Worm (Caenorhabditis elegans): ENCODE results near the gene B0554.4.

ce11 chrV:424140-424539 lies 4.8 kb upstream of the B0554.4 start, which contains the start of gene B0554.5:
- TF ChIP-seq ets-4 (tag; optimal IDR thresholded peaks at IDR 0.05), result no peak
- no peak for TF ChIP-seq ama-1 (optimal IDR thresholded peaks at IDR 0.05)
- TF ChIP-seq nhr-11 (tag; optimal IDR thresholded peaks at IDR 0.05), result no peak
- TF ChIP-seq pqm-1 (tag; optimal IDR thresholded peaks at IDR 0.05), result no peak
- TF ChIP-seq odd-2 (tag; optimal IDR thresholded peaks at IDR 0.05), result no peak
- no peak for TF ChIP-seq zip-5 (tag; optimal IDR thresholded peaks at IDR 0.05)
